Worm (Caenorhabditis elegans) whole organism, young adult: Measurements from ENCODE around the gene F59A1.16.

Source experiments
- B0336.3 ChIP-seq: fragments of 200-800 bp; sonication (Bioruptor generic); IDR thresholded peaks from 2 replicates; pipeline ENCODE4 v1.3.6; 2022; ENCODE audit warnings: missing genetic modification characterization, missing compliant biosample characterization
- F22D6.2 ChIP-seq: sonication (generic microtip); optimal IDR thresholded peaks from 2 replicates; lab custom pipeline; 2016; ENCODE audit warnings: mild to moderate bottlenecking, missing genetic modification characterization, missing compliant biosample characterization
- F33H1.4 ChIP-seq: fragments of 200-800 bp; sonication (Bioruptor generic); IDR thresholded peaks from 2 replicates; pipeline ENCODE4 v1.3.6; 2022; ENCODE audit warnings: missing genetic modification reagents, missing genetic modification characterization, missing compliant biosample characterization
- F39B2.1 ChIP-seq: fragments of 200-800 bp; sonication (Bioruptor generic); IDR thresholded peaks from 2 replicates; pipeline ENCODE4 v1.3.6; 2022; ENCODE audit warnings: missing genetic modification reagents, missing genetic modification characterization, missing compliant biosample characterization
- F57A8.1 ChIP-seq: fragments of 200-800 bp; sonication (Bioruptor generic); optimal IDR thresholded peaks from 2 replicates; lab custom pipeline; 2018; ENCODE audit warnings: mild to moderate bottlenecking, missing genetic modification characterization, moderate library complexity, missing compliant biosample characterization
- K11D2.4 ChIP-seq: fragments of 200-800 bp; sonication (Bioruptor generic); IDR thresholded peaks from 2 replicates; pipeline ENCODE4 v1.3.6; 2022; ENCODE audit warnings: missing genetic modification reagents, missing genetic modification characterization, missing compliant biosample characterization
- K12H6.12 ChIP-seq: fragments of 200-800 bp; sonication (Bioruptor generic); optimal IDR thresholded peaks from 2 replicates; lab custom pipeline; 2018; ENCODE audit warnings: mild to moderate bottlenecking, missing genetic modification characterization, missing compliant biosample characterization
- aptf-2 ChIP-seq: fragments of 200-800 bp; sonication (Bioruptor generic); conservative IDR thresholded peaks from 2 replicates; pipeline ENCODE4 v1.3.6; 2022; ENCODE audit warnings: missing genetic modification reagents, missing genetic modification characterization, missing compliant biosample characterization
- attf-3 ChIP-seq: fragments of 200-800 bp; sonication (Bioruptor generic); conservative IDR thresholded peaks from 2 replicates; pipeline ENCODE4 v1.3.6; 2022; ENCODE audit warnings: missing genetic modification reagents, missing genetic modification characterization, missing compliant biosample characterization
- attf-5 ChIP-seq: fragments of 200-800 bp; sonication (Bioruptor generic); optimal IDR thresholded peaks from 2 replicates; lab custom pipeline; 2018; ENCODE audit warnings: mild to moderate bottlenecking, missing genetic modification characterization, missing compliant biosample characterization
- bed-1 ChIP-seq: fragments of 200-800 bp; sonication (Bioruptor generic); IDR thresholded peaks from 2 replicates; pipeline ENCODE4 v1.3.6; 2022; ENCODE audit warnings: missing genetic modification reagents, missing genetic modification characterization, missing compliant biosample characterization
- ccch-3 ChIP-seq: fragments of 200-800 bp; sonication (Bioruptor generic); optimal IDR thresholded peaks from 2 replicates; lab custom pipeline; 2018; ENCODE audit warnings: mild to moderate bottlenecking, missing genetic modification characterization, missing compliant biosample characterization
- ceh-27 ChIP-seq: fragments of 200-800 bp; sonication (Bioruptor generic); optimal IDR thresholded peaks from 2 replicates; lab custom pipeline; 2018; ENCODE audit warnings: mild to moderate bottlenecking, missing genetic modification characterization, moderate library complexity, missing compliant biosample characterization
- dpl-1 ChIP-seq: fragments of 150-350 bp; optimal IDR thresholded peaks from 2 replicates; lab custom pipeline; 2014; ENCODE audit warnings: missing biosample characterization, missing genetic modification reagents, missing genetic modification characterization
- ets-4 ChIP-seq: fragments of 200-800 bp; sonication (Bioruptor generic); optimal IDR thresholded peaks from 2 replicates; lab custom pipeline; 2018; ENCODE audit warnings: mild to moderate bottlenecking, missing genetic modification characterization, missing compliant biosample characterization
- him-1 ChIP-seq: sonication (generic microtip); optimal IDR thresholded peaks from 2 replicates; lab custom pipeline; 2016; ENCODE audit warnings: missing genotype, missing genetic modification reagents, missing genetic modification characterization, missing compliant biosample characterization
- hlh-12 ChIP-seq: sonication (generic microtip); optimal IDR thresholded peaks from 2 replicates; lab custom pipeline; 2016; ENCODE audit warnings: missing genetic modification characterization, missing compliant biosample characterization
- hrde-1 ChIP-seq: sonication (generic microtip); optimal IDR thresholded peaks from 2 replicates; lab custom pipeline; 2016; ENCODE audit warnings: missing genetic modification characterization, mild to moderate bottlenecking, missing compliant biosample characterization, moderate library complexity, missing genotype, missing genetic modification reagents, borderline replicate concordance
- hsf-1 ChIP-seq: fragments of 200-800 bp; sonication (Bioruptor generic); IDR thresholded peaks from 2 replicates; pipeline ENCODE4 v1.3.6; 2022; ENCODE audit warnings: missing genetic modification reagents, missing genetic modification characterization, missing compliant biosample characterization
- let-526 ChIP-seq: fragments of 200-800 bp; sonication (Bioruptor generic); IDR thresholded peaks from 2 replicates; pipeline ENCODE4 v1.3.6; 2022; ENCODE audit warnings: missing genetic modification reagents, missing genetic modification characterization, missing compliant biosample characterization
- lin-26 ChIP-seq: fragments of 200-800 bp; sonication (Bioruptor generic); IDR thresholded peaks from 2 replicates; pipeline ENCODE4 v1.3.6; 2022; ENCODE audit warnings: missing genetic modification reagents, missing genetic modification characterization, missing compliant biosample characterization
- lin-40 ChIP-seq: sonication (generic microtip); optimal IDR thresholded peaks from 2 replicates; lab custom pipeline; 2016; ENCODE audit warnings: missing genetic modification characterization, mild to moderate bottlenecking, missing compliant biosample characterization, missing genotype, missing genetic modification reagents
- lsy-27 ChIP-seq: sonication (generic microtip); optimal IDR thresholded peaks from 2 replicates; lab custom pipeline; 2017; ENCODE audit warnings: missing genetic modification characterization, mild to moderate bottlenecking, missing compliant biosample characterization, antibody characterized with exemption, missing genotype, borderline replicate concordance; ENCODE audit not compliant: insufficient read depth
- madf-10 ChIP-seq: sonication (generic microtip); optimal IDR thresholded peaks from 2 replicates; lab custom pipeline; 2016; ENCODE audit warnings: mild to moderate bottlenecking, missing genetic modification characterization, missing compliant biosample characterization
- nfya-1 ChIP-seq: sonication (generic microtip); optimal IDR thresholded peaks from 2 replicates; lab custom pipeline; 2017; ENCODE audit warnings: antibody characterized with exemption, missing compliant biosample characterization, missing genetic modification characterization, borderline replicate concordance; ENCODE audit not compliant: insufficient read depth
- nhr-80 ChIP-seq: sonication (generic microtip); optimal IDR thresholded peaks from 2 replicates; lab custom pipeline; 2016; ENCODE audit warnings: missing genetic modification characterization, missing compliant biosample characterization
- rec-8 ChIP-seq, 2 experiments: sonication (generic microtip); optimal IDR thresholded peaks; 2 replicates each; lab custom pipeline; 2016; ENCODE audit warnings: mild to moderate bottlenecking in 2 of 2, missing genetic modification characterization in 2 of 2, missing genetic modification reagents in 2 of 2, missing genotype in 2 of 2, missing biosample characterization in 1 of 2, missing compliant biosample characterization in 1 of 2, moderate library complexity in 1 of 2
- repo-1 ChIP-seq: sonication (generic microtip); optimal IDR thresholded peaks from 2 replicates; lab custom pipeline; 2017; ENCODE audit warnings: mild to moderate bottlenecking, missing genetic modification characterization, missing compliant biosample characterization
- rpc-1 ChIP-seq, 2 experiments: fragments of 150-350 bp in 1 of 2; sonication (generic microtip) in 1 of 2; optimal IDR thresholded peaks; 2 replicates each; lab custom pipeline; 2014 to 2018; ENCODE audit warnings: missing biosample characterization in 1 of 2, missing genetic modification characterization in 1 of 2, missing genetic modification reagents in 1 of 2, missing genotype in 1 of 2
- snpc-1.1 ChIP-seq: sonication (generic microtip); optimal IDR thresholded peaks from 2 replicates; lab custom pipeline; 2017; ENCODE audit warnings: missing genetic modification characterization, mild to moderate bottlenecking, missing compliant biosample characterization, antibody characterized with exemption, moderate library complexity, missing genotype, missing genetic modification reagents; ENCODE audit not compliant: insufficient read depth
- tbp1 ChIP-seq: fragments of 200-800 bp; sonication (Bioruptor generic); optimal IDR thresholded peaks from 2 replicates; lab custom pipeline; 2018; ENCODE audit warnings: mild to moderate bottlenecking, missing genetic modification characterization, missing compliant biosample characterization
- tbx-9 ChIP-seq: sonication (generic microtip); optimal IDR thresholded peaks from 2 replicates; lab custom pipeline; 2016; ENCODE audit warnings: borderline replicate concordance, missing genetic modification characterization, inconsistent platforms, missing compliant biosample characterization
- xnd-1 ChIP-seq: sonication (generic microtip); optimal IDR thresholded peaks from 2 replicates; lab custom pipeline; 2016; ENCODE audit warnings: missing genotype, missing genetic modification reagents, missing genetic modification characterization, missing compliant biosample characterization
- ztf-22 ChIP-seq: fragments of 200-800 bp; sonication (Bioruptor generic); optimal IDR thresholded peaks from 2 replicates; lab custom pipeline; 2018; ENCODE audit warnings: mild to moderate bottlenecking, missing genetic modification characterization, moderate library complexity, missing compliant biosample characterization
- ztf-26 ChIP-seq: sonication (generic microtip); optimal IDR thresholded peaks from 2 replicates; lab custom pipeline; 2017; ENCODE audit warnings: missing genetic modification characterization, missing compliant biosample characterization
- ztf-28 ChIP-seq: fragments of 200-800 bp; sonication (Bioruptor generic); IDR thresholded peaks from 2 replicates; pipeline ENCODE4 v1.3.6; 2022; ENCODE audit warnings: missing genetic modification reagents, missing genetic modification characterization, missing compliant biosample characterization
- ztf-3 ChIP-seq: fragments of 200-800 bp; sonication (Bioruptor generic); optimal IDR thresholded peaks from 2 replicates; lab custom pipeline; 2018; ENCODE audit warnings: mild to moderate bottlenecking, missing genetic modification characterization, missing compliant biosample characterization
- ztf-6 ChIP-seq: fragments of 200-800 bp; sonication (Bioruptor generic); IDR thresholded peaks from 2 replicates; pipeline ENCODE4 v1.3.6; 2022; ENCODE audit warnings: missing genetic modification reagents, missing genetic modification characterization, missing compliant biosample characterization

F59A1.16 gene

DNA sequence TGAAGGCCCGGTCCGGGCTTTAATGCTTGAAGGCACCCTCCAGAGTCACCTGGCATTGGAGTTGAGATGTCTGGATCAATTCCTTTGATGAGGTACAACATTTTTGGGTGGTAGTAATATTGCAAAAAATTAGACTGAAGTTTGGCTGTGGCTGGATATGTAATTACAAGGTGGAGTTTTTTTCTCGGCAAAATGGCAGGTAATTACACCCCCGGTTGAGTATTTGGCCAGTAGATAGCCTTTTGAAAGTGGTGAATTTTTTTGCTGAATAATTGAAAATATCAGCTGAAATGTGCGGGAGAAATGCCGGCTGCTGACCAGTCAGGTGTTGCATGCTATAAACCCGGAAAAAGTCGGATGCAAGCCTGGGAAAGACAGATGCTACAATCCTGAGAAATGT, 14.3 kb upstream of the F59A1.16 start, which contains the start of gene Y26G10.4:
Gene Y26G10.4, minus strand, starts transcription at position 101 of the 400 bp plus-strand sequence.
- TF ChIP-seq lin-26 (GFP tag; lab: Robert Waterston, UW) (no peak), rec-8 (tag; optimal IDR thresholded peaks at IDR 0.05; lab: Kevin White, UChicago) (no peak), let-526 (GFP tag; lab: Robert Waterston, UW) (no peak), B0336.3 (no peak), nhr-80 (no peak), hlh-12 (tag; lab: Kevin White, UChicago) (no peak), repo-1 (tag; lab: Kevin White, UChicago) (no peak), ztf-6 (GFP tag; lab: Robert Waterston, UW) (no peak)

DNA sequence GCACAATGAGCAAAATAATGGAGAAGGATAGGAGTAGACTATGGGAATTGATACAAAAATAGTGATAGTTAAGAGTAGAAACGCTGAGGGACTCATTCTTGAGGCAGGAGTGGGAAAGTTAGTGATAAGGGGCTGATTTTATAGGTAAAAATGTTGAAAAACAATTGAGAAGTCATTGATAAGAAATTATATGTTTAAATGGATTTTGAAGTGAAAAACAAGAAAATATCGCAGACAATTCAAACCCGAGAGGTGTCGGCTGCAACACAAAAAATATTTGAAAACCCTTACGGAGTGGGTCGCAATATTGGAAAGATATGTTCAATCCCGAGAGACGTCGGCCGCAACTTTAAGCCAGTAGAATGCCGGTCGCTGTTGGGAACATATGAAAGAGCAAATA, 12.0 kb upstream of the F59A1.16 start, which contains the start of gene spp-29:
Gene spp-29, minus strand, starts transcription at position 101 of the 400 bp plus-strand sequence.
- no peak for TF ChIP-seq hsf-1
- no peak for TF ChIP-seq dpl-1 (GFP tag; lab: Kevin White, UChicago)
- TF ChIP-seq ets-4 (GFP tag; lab: Kevin White, UChicago), result no peak
- no peak for TF ChIP-seq ztf-3 (GFP tag; lab: Kevin White, UChicago)
- no peak for TF ChIP-seq him-1 (tag; lab: Kevin White, UChicago)
- no peak for TF ChIP-seq bed-1 (GFP tag; lab: Robert Waterston, UW)
- no peak for TF ChIP-seq hrde-1 (tag; lab: Kevin White, UChicago)
- TF ChIP-seq tbx-9 (tag; lab: Kevin White, UChicago), result no peak
- no peak for TF ChIP-seq aptf-2 (GFP tag; lab: Robert Waterston, UW)
- TF ChIP-seq ztf-22 (GFP tag; lab: Kevin White, UChicago), result no peak
- no peak for TF ChIP-seq attf-5 (GFP tag; lab: Kevin White, UChicago)
- TF ChIP-seq ztf-26 (tag; lab: Kevin White, UChicago), result no peak
- TF ChIP-seq, all 124 proteins: peak for 0

DNA sequence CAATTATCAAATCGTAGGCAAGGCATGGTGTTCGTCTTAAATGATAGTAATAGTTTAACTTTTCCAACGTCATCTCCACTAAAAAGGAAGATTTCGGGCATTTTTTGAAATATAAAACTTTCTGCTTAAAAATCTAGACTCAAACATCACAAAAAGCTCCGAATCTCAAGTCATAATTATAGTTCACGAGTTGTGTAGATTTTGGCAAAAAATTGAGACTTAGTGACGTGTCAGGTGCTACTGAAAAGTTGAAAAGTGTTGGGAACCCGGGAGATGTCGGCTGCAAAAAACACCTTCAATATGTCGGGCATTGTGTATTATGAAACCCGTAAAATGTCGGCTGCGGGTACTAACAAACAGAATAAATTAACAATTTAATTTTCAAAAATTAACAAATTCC, 11.0 kb upstream of the F59A1.16 start, which contains the start of gene Y26G10.1:
Gene Y26G10.1, minus strand, starts transcription at position 101 of the 400 bp plus-strand sequence.
- TF ChIP-seq attf-3, result no peak
- no peak for TF ChIP-seq K12H6.12 (tag; lab: Kevin White, UChicago)
- TF ChIP-seq lin-40 (tag; lab: Kevin White, UChicago), result no peak

DNA sequence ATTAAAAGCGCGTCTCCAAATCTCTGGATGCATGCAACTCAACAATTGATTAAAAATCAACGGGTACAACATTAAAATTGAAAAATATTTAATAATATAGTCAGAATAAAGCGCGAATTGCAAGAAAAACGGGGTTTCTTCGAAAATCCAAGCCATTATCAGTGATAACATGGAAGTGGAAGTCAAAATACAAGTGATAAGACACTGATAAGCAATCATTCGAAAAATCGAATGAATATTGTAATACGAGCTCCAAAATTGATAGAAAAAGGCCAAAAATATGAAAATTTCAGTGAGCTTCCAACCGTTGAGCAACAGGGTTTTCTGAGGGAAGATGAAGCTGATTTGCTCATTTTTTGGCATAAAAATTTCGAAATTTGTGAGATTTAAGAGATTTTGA, 9.5 kb upstream of the F59A1.16 start:
- no peak for TF ChIP-seq nfya-1
- TF ChIP-seq F39B2.1 (GFP tag; lab: Robert Waterston, UW), result no peak
- TF ChIP-seq ceh-27 (GFP tag; lab: Kevin White, UChicago), result no peak
- TF ChIP-seq F22D6.2 (tag; lab: Kevin White, UChicago), result no peak
- TF ChIP-seq nhr-80, result no peak
- no peak for TF ChIP-seq hsf-1
- TF ChIP-seq madf-10 (tag; lab: Kevin White, UChicago), result no peak
- no peak for TF ChIP-seq F57A8.1 (GFP tag; lab: Kevin White, UChicago)
- TF ChIP-seq K11D2.4, result no peak
- TF ChIP-seq tbp1, result no peak

DNA sequence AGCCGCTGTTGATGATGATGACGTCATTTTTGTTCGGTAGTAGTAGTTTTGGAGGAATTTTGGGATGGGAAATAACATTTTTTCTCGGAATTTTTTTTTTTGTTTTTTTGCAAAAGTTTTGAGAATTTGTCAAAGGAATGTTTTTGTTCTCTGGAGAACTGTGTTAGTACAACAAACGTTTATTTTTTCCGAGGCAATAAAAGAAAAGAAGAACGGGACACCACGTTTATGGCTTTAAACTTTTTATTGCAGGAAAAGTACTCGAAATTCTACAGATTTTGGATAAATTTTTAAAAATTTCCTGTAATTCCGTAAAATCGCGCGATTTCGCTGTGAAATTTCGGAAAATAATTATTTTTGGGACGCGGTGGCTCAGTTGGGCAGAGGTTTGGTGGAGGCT, 6.2 kb upstream of the F59A1.16 start, which contains the start of gene F59A1.13:
Gene F59A1.13, minus strand, starts transcription at position 101 of the 400 bp plus-strand sequence.
- TF ChIP-seq F33H1.4 (GFP tag; lab: Robert Waterston, UW) (no peak), ztf-6 (GFP tag; lab: Robert Waterston, UW) (no peak), snpc-1.1 (tag; lab: Kevin White, UChicago) (no peak), rpc-1 (optimal IDR thresholded peaks at IDR 0.05; lab: Kevin White, UChicago) (no peak), rpc-1 (tag; optimal IDR thresholded peaks at IDR 0.05; lab: Kevin White, UChicago) (no peak), hsf-1 (no peak), xnd-1 (tag; lab: Kevin White, UChicago) (no peak), ztf-28 (GFP tag; lab: Robert Waterston, UW) (no peak), lsy-27 (tag; lab: Kevin White, UChicago) (no peak), ccch-3 (GFP tag; lab: Kevin White, UChicago) (no peak)
